Fruit fly (Drosophila melanogaster) whole organism, wandering third instar larva: ENCODE data around the gene CG7611.

ENCODE experiments used
- GATAd ChIP-seq: sonication (Bioruptor generic); optimal IDR thresholded peaks from 2 replicates; lab custom pipeline; 2016; ENCODE audit warnings: missing biosample characterization, missing genetic modification characterization
- Jra ChIP-seq: sonication (Bioruptor generic); optimal IDR thresholded peaks from 2 replicates; lab custom pipeline; 2016; ENCODE audit warnings: missing biosample characterization, missing genetic modification characterization
- N ChIP-seq: fragments of >200 bp; optimal IDR thresholded peaks from 2 replicates; lab custom pipeline; 2018; ENCODE audit warnings: missing biosample characterization, missing external identifiers, missing genetic modification characterization
- OdsH ChIP-seq: fragments of 200-800 bp; sonication (Bioruptor generic); optimal IDR thresholded peaks from 2 replicates; lab custom pipeline; 2016; ENCODE audit warnings: missing biosample characterization, mild to moderate bottlenecking, missing genetic modification characterization
- br ChIP-seq: fragments of 200-800 bp; sonication (Bioruptor generic); optimal IDR thresholded peaks from 2 replicates; lab custom pipeline; 2016; ENCODE audit warnings: missing biosample characterization, missing genetic modification characterization
- brk ChIP-seq: fragments of 200-800 bp; sonication (Bioruptor generic); optimal IDR thresholded peaks from 2 replicates; lab custom pipeline; 2016; ENCODE audit warnings: missing biosample characterization, mild to moderate bottlenecking, missing genetic modification characterization
- dl ChIP-seq, 2 experiments: fragments of 175-275, 200-275 bp in 1 of 2; fragments of 200-275 bp in 1 of 2; sonication (Bioruptor generic); optimal IDR thresholded peaks; lab custom pipeline; 2018; ENCODE audit warnings: mild to moderate bottlenecking in 2 of 2, missing biosample characterization in 2 of 2, missing genetic modification characterization in 2 of 2, moderate library complexity in 2 of 2; ENCODE audit not compliant: partially characterized antibody in 2 of 2, insufficient read depth in 1 of 2
- ey ChIP-seq: fragments of 200-800 bp; sonication (Bioruptor generic); optimal IDR thresholded peaks from 2 replicates; lab custom pipeline; 2016; ENCODE audit warnings: missing biosample characterization, missing genetic modification characterization
- jim ChIP-seq: fragments of 175-275, 200-325 bp; sonication (Bioruptor generic); optimal IDR thresholded peaks from 2 replicates; lab custom pipeline; 2016; ENCODE audit warnings: missing biosample characterization, mild to moderate bottlenecking, missing genetic modification characterization
- pan ChIP-seq: fragments of >200 bp; optimal IDR thresholded peaks from 2 replicates; lab custom pipeline; 2017
- sage ChIP-seq: fragments of 200-800 bp; sonication (Bioruptor generic); optimal IDR thresholded peaks from 2 replicates; lab custom pipeline; 2016; ENCODE audit warnings: missing biosample characterization, mild to moderate bottlenecking, missing genetic modification characterization
- usp ChIP-seq: fragments of >200 bp; optimal IDR thresholded peaks from 2 replicates; lab custom pipeline; 2017; ENCODE audit warnings: missing biosample characterization, missing genetic modification characterization

- TF ChIP-seq dl (GFP tag; optimal IDR thresholded peaks at IDR 0.05; lab: Kevin White, UChicago; ENCODE audit: insufficient read depth in 1 of 2, partially characterized antibody in 2 of 2) (no peak), jim (GFP tag; lab: Kevin White, UChicago) (no peak), usp (no peak), ey (GFP tag; lab: Kevin White, UChicago) (no peak), brk (GFP tag; lab: Kevin White, UChicago) (no peak), br (no peak), sage (no peak), Jra (GFP tag; lab: Kevin White, UChicago) (no peak), OdsH (GFP tag; lab: Kevin White, UChicago) (no peak), GATAd (no peak), pan (lab: Kevin White, UChicago) (no peak), N (GFP tag; lab: Kevin White, UChicago) (no peak)
Measured at dm6 chr3L:21542059-21542458, 19.1 kb downstream of the CG7611 start, which contains the start of gene CG33290.
